Fruit fly (Drosophila melanogaster) whole organism, embryonic: ENCODE results near the gene vih.
A peak's percentile ranks its signal among the peaks of the same experiment; 100 is the strongest.

Experiments
- Bdp1 ChIP-seq: fragments of 200-800 bp; sonication (Bioruptor generic); optimal IDR thresholded peaks from 3 replicates; lab custom pipeline; 2016; ENCODE audit warnings: missing biosample characterization, missing genetic modification characterization
- CG10274 ChIP-seq: fragments of 200-800 bp; sonication (Bioruptor generic); optimal IDR thresholded peaks from 3 replicates; lab custom pipeline; 2017; ENCODE audit warnings: missing biosample characterization, mild to moderate bottlenecking, missing genetic modification characterization
- CG10321 ChIP-seq: fragments of 200-800 bp; sonication (Bioruptor generic); IDR thresholded peaks from 2 replicates; pipeline ENCODE4 v1.3.6; 2022; ENCODE audit warnings: missing biosample characterization, missing genetic modification characterization
- CG10431 ChIP-seq: fragments of 200-800 bp; sonication (Bioruptor generic); optimal IDR thresholded peaks from 3 replicates; lab custom pipeline; 2018; ENCODE audit warnings: missing biosample characterization, mild to moderate bottlenecking, missing genetic modification characterization
- CG10979 ChIP-seq: fragments of 200-800 bp; sonication (Bioruptor generic); optimal IDR thresholded peaks from 2 replicates; lab custom pipeline; 2018; ENCODE audit warnings: missing biosample characterization, mild to moderate bottlenecking, missing genetic modification characterization, moderate library complexity
- CG14014 ChIP-seq: fragments of 200-800 bp; sonication (Bioruptor generic); IDR thresholded peaks from 2 replicates; pipeline ENCODE4 v1.3.6; 2022; ENCODE audit warnings: missing biosample characterization, missing genetic modification characterization
- CG14710 ChIP-seq: fragments of 200-800 bp; sonication (Bioruptor generic); optimal IDR thresholded peaks from 3 replicates; lab custom pipeline; 2019; ENCODE audit warnings: missing biosample characterization, mild to moderate bottlenecking, missing genetic modification characterization, moderate library complexity
- CG15073 ChIP-seq: fragments of 200-800 bp; sonication (Bioruptor generic); optimal IDR thresholded peaks from 2 replicates; lab custom pipeline; 2016; ENCODE audit warnings: missing biosample characterization, missing genetic modification characterization
- CG17328 ChIP-seq: fragments of 200-800 bp; sonication (Bioruptor generic); IDR thresholded peaks from 2 replicates; pipeline ENCODE4 v1.3.6; 2022; ENCODE audit warnings: missing biosample characterization, missing genetic modification characterization
- CG1792 ChIP-seq: fragments of 200-800 bp; sonication (Bioruptor generic); optimal IDR thresholded peaks from 2 replicates; lab custom pipeline; 2016; ENCODE audit warnings: missing biosample characterization, missing genetic modification characterization
- CG18011 ChIP-seq: fragments of 200-800 bp; sonication (Bioruptor generic); optimal IDR thresholded peaks from 2 replicates; lab custom pipeline; 2017; ENCODE audit warnings: missing biosample characterization, missing genetic modification characterization, mild to moderate bottlenecking, moderate library complexity, missing genotype
- CG18476 ChIP-seq: fragments of 200-800 bp; sonication (Bioruptor generic); optimal IDR thresholded peaks from 2 replicates; lab custom pipeline; 2016; ENCODE audit warnings: missing biosample characterization, mild to moderate bottlenecking, missing genetic modification characterization
- CG31224 ChIP-seq: fragments of 200-800 bp; sonication (Bioruptor generic); IDR thresholded peaks from 2 replicates; pipeline ENCODE4 v1.3.6; 2022; ENCODE audit warnings: missing biosample characterization, missing genetic modification characterization
- CG3163 ChIP-seq: fragments of 200-800 bp; sonication (Bioruptor generic); optimal IDR thresholded peaks from 3 replicates; lab custom pipeline; 2016; ENCODE audit warnings: missing biosample characterization, missing genetic modification characterization
- CG32532 ChIP-seq: fragments of 200-800 bp; sonication (Bioruptor generic); IDR thresholded peaks from 2 replicates; pipeline ENCODE4 v1.3.6; 2022; ENCODE audit warnings: missing biosample characterization, missing genetic modification characterization
- CG4282 ChIP-seq: fragments of 200-800 bp; sonication (Bioruptor generic); optimal IDR thresholded peaks from 2 replicates; lab custom pipeline; 2016; ENCODE audit warnings: missing biosample characterization, missing genetic modification characterization
- CG43689 ChIP-seq: fragments of 200-800 bp; sonication (Bioruptor generic); IDR thresholded peaks from 2 replicates; pipeline ENCODE4 v1.3.6; 2022; ENCODE audit warnings: missing biosample characterization, missing genetic modification characterization
- CG4404 ChIP-seq: fragments of 200-800 bp; sonication (Bioruptor generic); IDR thresholded peaks from 2 replicates; pipeline ENCODE4 v1.3.6; 2022; ENCODE audit warnings: missing biosample characterization, missing genetic modification characterization
- CG4617 ChIP-seq: fragments of 200-800 bp; sonication (Bioruptor generic); optimal IDR thresholded peaks from 3 replicates; lab custom pipeline; 2016; ENCODE audit warnings: missing biosample characterization, missing genetic modification characterization, borderline replicate concordance
- CG7357 ChIP-seq: fragments of 200-800 bp; sonication (Bioruptor generic); IDR thresholded peaks from 3 replicates; pipeline ENCODE4 v1.3.6; 2022; ENCODE audit warnings: missing biosample characterization, missing genetic modification characterization
- CkIIα-i1 ChIP-seq: fragments of 200-800 bp; sonication (Bioruptor generic); IDR thresholded peaks from 2 replicates; pipeline ENCODE4 v1.3.6; 2022; ENCODE audit warnings: missing biosample characterization, missing genetic modification characterization
- Ets65A ChIP-seq: fragments of 200-800 bp; sonication (Bioruptor generic); peaks from one replicate; lab custom pipeline; 2016; ENCODE audit warnings: missing biosample characterization, missing genetic modification characterization
- HmgD ChIP-seq: fragments of 200-800 bp; sonication (Bioruptor generic); optimal IDR thresholded peaks from 3 replicates; lab custom pipeline; 2016; ENCODE audit warnings: missing biosample characterization, missing genetic modification characterization
- Lpt ChIP-seq: fragments of >200 bp; optimal IDR thresholded peaks from 2 replicates; lab custom pipeline; 2018; ENCODE audit warnings: missing biosample characterization, missing genetic modification characterization
- MESR4 ChIP-seq: fragments of 200-800 bp; sonication (Bioruptor generic); optimal IDR thresholded peaks from 2 replicates; lab custom pipeline; 2018; ENCODE audit warnings: missing biosample characterization, mild to moderate bottlenecking, missing genetic modification characterization, moderate library complexity
- Max ChIP-seq: fragments of 200-800 bp; sonication (Bioruptor generic); optimal IDR thresholded peaks from 2 replicates; lab custom pipeline; 2016; ENCODE audit warnings: missing biosample characterization, mild to moderate bottlenecking, missing genetic modification characterization
- Myb ChIP-seq: fragments of 200-800 bp; sonication (Bioruptor generic); optimal IDR thresholded peaks from 2 replicates; lab custom pipeline; 2016; ENCODE audit warnings: missing biosample characterization, missing genetic modification characterization
- NC2α ChIP-seq: fragments of 200-800 bp; sonication (Bioruptor generic); optimal IDR thresholded peaks from 2 replicates; lab custom pipeline; 2016; ENCODE audit warnings: missing biosample characterization, missing genetic modification characterization
- Nf-YA ChIP-seq: fragments of 200-800 bp; sonication (Bioruptor generic); IDR thresholded peaks from 2 replicates; pipeline ENCODE4 v1.3.6; 2022; ENCODE audit warnings: missing biosample characterization, missing genetic modification characterization
- Pdp1 ChIP-seq, 2 experiments: fragments of 200-800 bp; sonication (Bioruptor generic); optimal IDR thresholded peaks; 3 replicates each; lab custom pipeline; 2016; ENCODE audit warnings: missing biosample characterization in 2 of 2, missing genetic modification characterization in 2 of 2, mild to moderate bottlenecking in 1 of 2, moderate library complexity in 1 of 2
- Xrp1 ChIP-seq: fragments of 200-800 bp; sonication (Bioruptor generic); IDR thresholded peaks from 2 replicates; pipeline ENCODE4 v1.3.6; 2022; ENCODE audit warnings: missing biosample characterization, missing genetic modification characterization
- abd-A ChIP-seq: fragments of 200-800 bp; sonication (Bioruptor generic); optimal IDR thresholded peaks from 3 replicates; lab custom pipeline; 2019; ENCODE audit warnings: missing biosample characterization, mild to moderate bottlenecking, missing genetic modification characterization, moderate library complexity
- aop ChIP-seq: fragments of 200-800 bp; sonication (Bioruptor generic); IDR thresholded peaks from 2 replicates; pipeline ENCODE4 v1.3.6; 2022; ENCODE audit warnings: missing biosample characterization, missing genetic modification characterization
- ara ChIP-seq: fragments of 200-800 bp; sonication (Bioruptor generic); IDR thresholded peaks from 2 replicates; pipeline ENCODE4 v1.3.6; 2022; ENCODE audit warnings: missing biosample characterization, missing genetic modification characterization
- ash1 ChIP-seq: fragments of 200-800 bp; sonication (Bioruptor generic); optimal IDR thresholded peaks from 2 replicates; lab custom pipeline; 2018; ENCODE audit warnings: missing biosample characterization, mild to moderate bottlenecking, missing genetic modification characterization
- bowl ChIP-seq: fragments of 200-800 bp; sonication (Bioruptor generic); IDR thresholded peaks from 2 replicates; pipeline ENCODE4 v1.3.6; 2022; ENCODE audit warnings: missing biosample characterization, missing genetic modification characterization
- da ChIP-seq: fragments of 200-800 bp; sonication (Bioruptor generic); optimal IDR thresholded peaks from 2 replicates; lab custom pipeline; 2016; ENCODE audit warnings: missing biosample characterization, missing genetic modification characterization
- en ChIP-seq: fragments of 200-800 bp; sonication (Bioruptor generic); optimal IDR thresholded peaks from 2 replicates; lab custom pipeline; 2016; ENCODE audit warnings: missing biosample characterization, missing genetic modification characterization
- fru ChIP-seq: fragments of >200 bp; optimal IDR thresholded peaks from 2 replicates; lab custom pipeline; 2017
- gro ChIP-seq: fragments of 200-800 bp; sonication (Bioruptor generic); optimal IDR thresholded peaks from 2 replicates; lab custom pipeline; 2016; ENCODE audit warnings: missing biosample characterization, missing genetic modification characterization
- gsb-n ChIP-seq: fragments of 200-800 bp; sonication (Bioruptor generic); optimal IDR thresholded peaks from 3 replicates; lab custom pipeline; 2018; ENCODE audit warnings: missing biosample characterization, mild to moderate bottlenecking, missing genetic modification characterization
- gt ChIP-seq: fragments of 200-800 bp; sonication (Bioruptor generic); IDR thresholded peaks from 2 replicates; pipeline ENCODE4 v1.3.6; 2022; ENCODE audit warnings: missing biosample characterization, missing genetic modification characterization
- klu ChIP-seq: fragments of 200-800 bp; sonication (Bioruptor generic); IDR thresholded peaks from 2 replicates; pipeline ENCODE4 v1.3.6; 2022; ENCODE audit warnings: missing biosample characterization, missing genetic modification characterization
- lbe ChIP-seq: fragments of 200-800 bp; sonication (Bioruptor generic); optimal IDR thresholded peaks from 2 replicates; lab custom pipeline; 2016; ENCODE audit warnings: missing biosample characterization, mild to moderate bottlenecking, missing genetic modification characterization
- mld ChIP-seq: fragments of 200-800 bp; sonication (Bioruptor generic); IDR thresholded peaks from 3 replicates; pipeline ENCODE4 v1.3.6; 2022; ENCODE audit warnings: missing biosample characterization, missing genetic modification characterization; ENCODE audit not compliant: partially characterized antibody
- pum ChIP-seq: fragments of 200-800 bp; sonication (Bioruptor generic); optimal IDR thresholded peaks from 2 replicates; lab custom pipeline; 2016; ENCODE audit warnings: missing biosample characterization, missing genetic modification characterization
- rib ChIP-seq: fragments of 200-800 bp; sonication (Bioruptor generic); IDR thresholded peaks from 2 replicates; pipeline ENCODE4 v1.3.6; 2022; ENCODE audit warnings: missing biosample characterization, missing genetic modification characterization
- ro ChIP-seq: fragments of 200-800 bp; sonication (Bioruptor generic); IDR thresholded peaks from 2 replicates; pipeline ENCODE4 v1.3.6; 2022; ENCODE audit warnings: missing biosample characterization, missing genetic modification characterization
- row ChIP-seq: fragments of 200-800 bp; sonication (Bioruptor generic); IDR thresholded peaks from 3 replicates; pipeline ENCODE4 v1.3.6; 2022; ENCODE audit warnings: missing biosample characterization, missing genetic modification characterization
- sqz ChIP-seq: fragments of 200-800 bp; sonication (Bioruptor generic); optimal IDR thresholded peaks from 3 replicates; lab custom pipeline; 2018; ENCODE audit warnings: missing biosample characterization, mild to moderate bottlenecking, missing genetic modification characterization
- tio ChIP-seq: fragments of 200-800 bp; sonication (Bioruptor generic); optimal IDR thresholded peaks from 2 replicates; lab custom pipeline; 2017; ENCODE audit warnings: missing biosample characterization, missing genetic modification characterization, inconsistent platforms
- ttk ChIP-seq: fragments of 200-800 bp; sonication (Bioruptor generic); IDR thresholded peaks from 2 replicates; pipeline ENCODE4 v2.1.2; 2022; ENCODE audit warnings: missing biosample characterization, missing genetic modification characterization
- twi ChIP-seq: fragments of 200-800 bp; optimal IDR thresholded peaks from 2 replicates; lab custom pipeline; 2019; ENCODE audit warnings: missing biosample characterization, mild to moderate bottlenecking, missing genetic modification characterization, moderate library complexity
- vfl ChIP-seq: fragments of 200-800 bp; sonication (Bioruptor generic); optimal IDR thresholded peaks from 2 replicates; lab custom pipeline; 2016; ENCODE audit warnings: missing biosample characterization, missing genetic modification characterization

The vih gene

dm6 chr3L:12495312-12495725 is 8.8 kb upstream of the vih start (continued):
- TF ChIP-seq CG43689 (GFP tag; lab: Robert Waterston, UW) (no peak), Max (GFP tag; lab: Kevin White, UChicago) (no peak), CG10431 (GFP tag; lab: Kevin White, UChicago) (no peak), rib (no peak), klu (GFP tag; lab: Robert Waterston, UW) (no peak), Myb (GFP tag; lab: Kevin White, UChicago) (no peak), NC2α (GFP tag; lab: Kevin White, UChicago) (no peak), CG18476 (GFP tag; lab: Kevin White, UChicago) (peak; percentile 20), fru (lab: Kevin White, UChicago) (no peak), CG15073 (GFP tag; lab: Kevin White, UChicago) (no peak), CG17328 (GFP tag; lab: Robert Waterston, UW) (no peak), lbe (GFP tag; lab: Kevin White, UChicago) (peak; percentile 71), CG4282 (GFP tag; lab: Kevin White, UChicago) (no peak), aop (no peak), CG1792 (GFP tag; lab: Kevin White, UChicago) (no peak), pum (GFP tag; lab: Kevin White, UChicago) (no peak), CG31224 (no peak), CG3163 (GFP tag; lab: Kevin White, UChicago) (no peak), ttk (GFP tag; lab: Robert Waterston, UW) (no peak), CG7357 (GFP tag; lab: Robert Waterston, UW) (no peak), MESR4 (no peak), CG14710 (tag; lab: Kevin White, UChicago) (peak; percentile 24), Ets65A (GFP tag; lab: Kevin White, UChicago) (peak; percentile 11), ash1 (GFP tag; lab: Kevin White, UChicago) (no peak), en (GFP tag; lab: Kevin White, UChicago) (no peak), gro (no peak), Xrp1 (0 out of 2 replicates have a peak, but pooled peaks have one; percentile 26), sqz (no peak), CG4617 (GFP tag; lab: Kevin White, UChicago) (no peak), CkIIα-i1 (GFP tag; lab: Robert Waterston, UW) (no peak), abd-A (tag; lab: Kevin White, UChicago) (no peak), CG32532 (GFP tag; lab: Robert Waterston, UW) (peak; percentile 4; the same call in 1 of the 2 replicates), Pdp1 (GFP tag; optimal IDR thresholded peaks at IDR 0.05; lab: Kevin White, UChicago) (peak in 1 of 2 experiments; percentile 9), vfl (GFP tag; lab: Kevin White, UChicago) (no peak), da (no peak), CG10321 (no peak), tio (peak; percentile 26), CG14014 (GFP tag; lab: Robert Waterston, UW) (no peak), Bdp1 (GFP tag; lab: Kevin White, UChicago) (no peak), row (GFP tag; lab: Robert Waterston, UW) (peak; percentile 42; the same call in 2 of the 3 replicates), Lpt (GFP tag; lab: Kevin White, UChicago) (no peak), CG10979 (tag; lab: Kevin White, UChicago) (peak; percentile 54), mld (GFP tag; lab: Robert Waterston, UW) (no peak), HmgD (GFP tag; lab: Kevin White, UChicago) (no peak), CG18011 (GFP tag; lab: Kevin White, UChicago) (no peak), bowl (GFP tag; lab: Robert Waterston, UW) (no peak), ro (GFP tag; lab: Robert Waterston, UW) (no peak), ara (GFP tag; lab: Robert Waterston, UW) (no peak), gt (GFP tag; lab: Robert Waterston, UW) (no peak), CG10274 (peak; percentile 24), Nf-YA (GFP tag; lab: Robert Waterston, UW) (no peak), twi (tag; lab: Kevin White, UChicago) (no peak), gsb-n (tag; lab: Kevin White, UChicago) (no peak), CG4404 (GFP tag; lab: Robert Waterston, UW) (no peak)
